Worm (Caenorhabditis elegans): Measurements from ENCODE around the gene cubn-1.

DNA sequence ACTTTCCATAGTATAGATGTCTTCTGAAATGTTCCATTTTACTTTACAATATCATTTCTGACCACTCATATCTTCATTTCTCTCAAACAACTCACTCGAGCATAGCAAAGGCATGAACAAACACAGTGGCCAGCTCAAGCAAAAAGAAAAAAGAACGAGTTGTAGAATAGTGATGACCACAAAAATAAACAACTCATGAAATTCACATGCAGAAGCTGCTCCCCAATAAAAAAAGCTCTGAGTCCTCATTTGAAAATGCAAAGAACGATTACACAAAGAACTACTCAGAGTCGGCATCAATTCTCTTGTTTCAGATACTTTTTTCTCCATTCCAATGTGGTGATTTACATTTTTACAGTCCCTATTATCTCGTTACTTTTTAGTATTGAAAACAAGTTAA, 23.6 kb downstream of the cubn-1 start:
- TF ChIP-seq lin-35 (GFP tag; optimal IDR thresholded peaks at IDR 0.05): no peak
- TF ChIP-seq hpl-2 (GFP tag; optimal IDR thresholded peaks at IDR 0.05): no peak
- no peak for TF ChIP-seq fos-1 (tag; optimal IDR thresholded peaks at IDR 0.05)
- TF ChIP-seq mep-1 (tag; optimal IDR thresholded peaks at IDR 0.05): no peak
- no peak for TF ChIP-seq ama-1 (optimal IDR thresholded peaks at IDR 0.05)
- TF ChIP-seq efl-1 (optimal IDR thresholded peaks at IDR 0.05): no peak
- TF ChIP-seq efl-1 (GFP tag; optimal IDR thresholded peaks at IDR 0.05 in 1 of 2): peak in 1 of 2 experiments; percentile 80
- TF ChIP-seq unc-62 (GFP tag; optimal IDR thresholded peaks at IDR 0.05): no peak
- TF ChIP-seq tlp-1 (tag; optimal IDR thresholded peaks at IDR 0.05): no peak
- no peak for TF ChIP-seq pag-3 (tag; optimal IDR thresholded peaks at IDR 0.05; ENCODE audit: borderline replicate concordance, insufficient read depth)
- no peak for TF ChIP-seq lin-15B (tag; optimal IDR thresholded peaks at IDR 0.05)
- no peak for TF ChIP-seq nhr-76 (tag; optimal IDR thresholded peaks at IDR 0.05)
- TF ChIP-seq lsy-2 (tag; optimal IDR thresholded peaks at IDR 0.05): no peak
- TF ChIP-seq xbp-1 (tag; optimal IDR thresholded peaks at IDR 0.05): no peak
